Worm (Caenorhabditis elegans) whole organism, L2 larva: ENCODE results near the gene gln-2.

Experiments used
- aly-2 ChIP-seq: fragments of 150-350 bp; optimal IDR thresholded peaks from 2 replicates; lab custom pipeline; 2014; ENCODE audit warnings: missing biosample characterization, missing genetic modification characterization
- elt-1 ChIP-seq: fragments of 150-350 bp; optimal IDR thresholded peaks from 2 replicates; lab custom pipeline; 2014; ENCODE audit warnings: missing biosample characterization, missing genetic modification characterization
- fos-1 ChIP-seq: fragments of 150-350 bp; optimal IDR thresholded peaks from 2 replicates; lab custom pipeline; 2014; ENCODE audit warnings: missing biosample characterization, missing genetic modification characterization
- lsy-2 ChIP-seq, 2 experiments: fragments of 150-350 bp in 1 of 2; sonication (generic microtip) in 1 of 2; optimal IDR thresholded peaks; 2 replicates each; lab custom pipeline; 2014 to 2017; ENCODE audit warnings: missing biosample characterization in 2 of 2, missing genetic modification characterization in 2 of 2
- nhr-237 ChIP-seq: fragments of 150-350 bp; optimal IDR thresholded peaks from 2 replicates; lab custom pipeline; 2014; ENCODE audit warnings: missing biosample characterization, missing genetic modification characterization
- nhr-6 ChIP-seq: fragments of 150-350 bp; optimal IDR thresholded peaks from 2 replicates; lab custom pipeline; 2014; ENCODE audit warnings: missing biosample characterization, missing genetic modification characterization
- unc-39 ChIP-seq: fragments of 150-350 bp; optimal IDR thresholded peaks from 2 replicates; lab custom pipeline; 2014; ENCODE audit warnings: missing biosample characterization, missing genetic modification characterization
- unc-62 ChIP-seq: fragments of 150-350 bp; optimal IDR thresholded peaks from 2 replicates; lab custom pipeline; 2014; ENCODE audit warnings: missing biosample characterization, missing genetic modification reagents, missing genetic modification characterization
- zag-1 ChIP-seq: fragments of 150-350 bp; optimal IDR thresholded peaks from 2 replicates; lab custom pipeline; 2014; ENCODE audit warnings: missing biosample characterization, missing genetic modification characterization
- ztf-11 ChIP-seq: sonication (generic microtip); optimal IDR thresholded peaks from 2 replicates; lab custom pipeline; 2017; ENCODE audit warnings: missing biosample characterization, missing genetic modification characterization

DNA sequence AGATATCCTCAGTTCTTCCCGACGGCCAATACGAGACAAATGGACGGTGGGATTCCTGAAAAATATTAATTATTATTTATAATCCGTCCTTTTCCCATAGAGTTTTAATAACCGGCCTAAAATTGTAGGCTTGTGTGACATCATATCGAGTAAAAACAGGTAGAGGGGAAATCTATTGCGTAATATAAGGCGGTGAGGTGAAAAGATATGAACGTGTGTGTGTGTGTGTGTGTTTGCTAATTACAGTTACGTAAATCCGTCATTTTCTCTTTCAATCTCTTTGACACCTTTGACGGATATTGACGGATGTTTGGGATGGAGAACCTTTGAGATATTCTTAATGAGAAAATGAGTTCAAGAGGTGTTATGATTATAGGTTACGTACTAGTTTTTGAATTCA, 20.8 kb upstream of the gln-2 start:
- TF ChIP-seq ztf-11 (tag; lab: Kevin White, UChicago) (no peak), elt-1 (tag; lab: Kevin White, UChicago) (no peak), aly-2 (tag; lab: Kevin White, UChicago) (no peak), unc-39 (tag; lab: Kevin White, UChicago) (no peak), nhr-237 (no peak), zag-1 (tag; lab: Kevin White, UChicago) (no peak), nhr-6 (tag; lab: Kevin White, UChicago) (no peak), lsy-2 (tag; optimal IDR thresholded peaks at IDR 0.05; lab: Kevin White, UChicago) (no peak), unc-62 (no peak), fos-1 (no peak)
